Worm (Caenorhabditis elegans) whole organism, late embryonic: Measurements from ENCODE around the gene sqt-1.

ENCODE experiments used
- F13H6.1 ChIP-seq: sonication (generic microtip); optimal IDR thresholded peaks from 2 replicates; lab custom pipeline; 2016; ENCODE audit warnings: missing genetic modification characterization, missing compliant biosample characterization
- K09A11.1 ChIP-seq: sonication (generic microtip); optimal IDR thresholded peaks from 2 replicates; lab custom pipeline; 2017; ENCODE audit warnings: antibody characterized with exemption, mild to moderate bottlenecking, missing genetic modification characterization, missing compliant biosample characterization; ENCODE audit not compliant: insufficient read depth
- Y22D7AL.16 ChIP-seq: sonication (generic microtip); optimal IDR thresholded peaks from 2 replicates; lab custom pipeline; 2016; ENCODE audit warnings: missing genetic modification characterization, missing compliant biosample characterization
- ahr-1 ChIP-seq: sonication (generic microtip); optimal IDR thresholded peaks from 2 replicates; lab custom pipeline; 2016; ENCODE audit warnings: missing genetic modification characterization, missing compliant biosample characterization
- ama-1 ChIP-seq: fragments of 150-350 bp; optimal IDR thresholded peaks from 2 replicates; lab custom pipeline; 2014
- ceh-6 ChIP-seq: fragments of 200-800 bp; sonication (Bioruptor generic); optimal IDR thresholded peaks from 2 replicates; lab custom pipeline; 2018; ENCODE audit warnings: mild to moderate bottlenecking, missing genetic modification characterization, missing compliant biosample characterization
- elt-2 ChIP-seq: sonication (generic microtip); optimal IDR thresholded peaks from 2 replicates; lab custom pipeline; 2016; ENCODE audit warnings: missing genetic modification reagents, missing genetic modification characterization, missing compliant biosample characterization
- hlh-8 ChIP-seq: sonication (generic microtip); optimal IDR thresholded peaks from 2 replicates; lab custom pipeline; 2016; ENCODE audit warnings: missing genotype, missing genetic modification characterization, missing compliant biosample characterization
- nhr-11 ChIP-seq: fragments of 150-350 bp; optimal IDR thresholded peaks from 2 replicates; lab custom pipeline; 2014; ENCODE audit warnings: missing biosample characterization, missing genetic modification characterization
- pag-3 ChIP-seq: sonication (generic microtip); optimal IDR thresholded peaks from 2 replicates; lab custom pipeline; 2016; ENCODE audit warnings: missing compliant biosample characterization, missing genetic modification characterization, borderline replicate concordance
- sox-4 ChIP-seq: sonication (generic microtip); optimal IDR thresholded peaks from 2 replicates; lab custom pipeline; 2017; ENCODE audit warnings: mild to moderate bottlenecking, missing genetic modification characterization, inconsistent platforms, missing compliant biosample characterization
- tbx-2 ChIP-seq: sonication (generic microtip); optimal IDR thresholded peaks from 2 replicates; lab custom pipeline; 2016; ENCODE audit warnings: missing genetic modification characterization, missing compliant biosample characterization
- ztf-16 ChIP-seq: sonication (generic microtip); optimal IDR thresholded peaks from 2 replicates; lab custom pipeline; 2017; ENCODE audit warnings: missing genetic modification characterization, missing compliant biosample characterization

DNA sequence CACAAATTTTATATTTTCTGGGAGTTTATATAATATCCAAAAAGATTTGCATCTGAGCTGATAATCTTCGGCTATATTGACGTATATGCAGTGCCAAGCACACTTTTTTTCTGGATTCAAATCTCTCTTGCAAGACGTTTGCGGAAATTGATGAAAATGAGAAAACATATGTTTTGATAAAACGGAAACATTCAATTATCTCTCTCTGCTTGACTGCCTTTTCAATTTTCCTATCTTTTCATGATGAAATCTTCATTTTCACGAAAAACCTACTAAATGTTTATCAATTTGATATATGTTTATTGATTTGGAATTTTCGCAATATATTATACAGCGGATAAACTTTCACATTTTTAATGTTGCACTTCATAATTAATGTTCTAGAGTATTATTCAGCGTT, 29.7 kb downstream of the sqt-1 start:
- no peak for TF ChIP-seq Y22D7AL.16 (tag; lab: Kevin White, UChicago)
- TF ChIP-seq hlh-8 (tag; lab: Kevin White, UChicago): no peak
- TF ChIP-seq elt-2 (tag; lab: Kevin White, UChicago): no peak
- TF ChIP-seq ahr-1: no peak
- no peak for TF ChIP-seq sox-4 (tag; lab: Kevin White, UChicago)
- no peak for TF ChIP-seq ztf-16 (tag; lab: Kevin White, UChicago)
- TF ChIP-seq F13H6.1 (tag; lab: Kevin White, UChicago): no peak
- TF ChIP-seq ama-1 (lab: Kevin White, UChicago): no peak
- no peak for TF ChIP-seq ceh-6
- TF ChIP-seq tbx-2 (tag; lab: Kevin White, UChicago): no peak
- TF ChIP-seq pag-3: no peak
- no peak for TF ChIP-seq nhr-11 (tag; lab: Kevin White, UChicago)
- TF ChIP-seq K09A11.1 (tag; lab: Kevin White, UChicago): no peak
